Worm (Caenorhabditis elegans) whole organism, L4 larva: ENCODE data around the gene fipr-4.

Source experiments
- dpl-1 ChIP-seq: fragments of 150-350 bp; optimal IDR thresholded peaks from 2 replicates; lab custom pipeline; 2014; ENCODE audit warnings: missing biosample characterization, missing genetic modification reagents, missing genetic modification characterization
- jun-1 ChIP-seq: fragments of 150-350 bp; optimal IDR thresholded peaks from 2 replicates; lab custom pipeline; 2014; ENCODE audit warnings: missing biosample characterization, missing genetic modification reagents, missing genetic modification characterization
- lsy-2 ChIP-seq, 2 experiments: fragments of 150-350 bp in 1 of 2; sonication (generic microtip) in 1 of 2; optimal IDR thresholded peaks; 2 replicates each; lab custom pipeline; 2014 to 2017; ENCODE audit warnings: missing biosample characterization in 2 of 2, missing genetic modification characterization in 2 of 2
- nhr-76 ChIP-seq: fragments of 150-350 bp; optimal IDR thresholded peaks from 2 replicates; lab custom pipeline; 2014; ENCODE audit warnings: missing biosample characterization, missing genetic modification characterization
- snpc-1.2 ChIP-seq: fragments of 200-800 bp; sonication (Bioruptor generic); IDR thresholded peaks from 2 replicates; pipeline ENCODE4 v1.3.6; 2022; ENCODE audit warnings: missing genetic modification reagents, missing genetic modification characterization, missing compliant biosample characterization

ce11 chrV:10244018-10244720 lies 15.9 kb upstream of the fipr-4 start:
- TF ChIP-seq lsy-2 (tag; optimal IDR thresholded peaks at IDR 0.05; lab: Kevin White, UChicago) (no peak), jun-1 (tag; lab: Kevin White, UChicago) (no peak), snpc-1.2 (GFP tag; lab: Robert Waterston, UW) (no peak), dpl-1 (GFP tag; lab: Kevin White, UChicago) (no peak), nhr-76 (no peak)
